Worm (Caenorhabditis elegans) whole organism, young adult: Measurements from ENCODE around the gene srh-187.

ENCODE experiments used
- B0336.3 ChIP-seq: fragments of 200-800 bp; sonication (Bioruptor generic); IDR thresholded peaks from 2 replicates; pipeline ENCODE4 v1.3.6; 2022; ENCODE audit warnings: missing genetic modification characterization, missing compliant biosample characterization
- F52B5.7 ChIP-seq: sonication (generic microtip); optimal IDR thresholded peaks from 2 replicates; lab custom pipeline; 2016; ENCODE audit warnings: mild to moderate bottlenecking, missing genetic modification characterization, missing compliant biosample characterization
- cebp-2 ChIP-seq: fragments of 200-800 bp; sonication (Bioruptor generic); IDR thresholded peaks from 2 replicates; pipeline ENCODE4 v1.3.6; 2022; ENCODE audit warnings: missing genetic modification characterization, missing compliant biosample characterization
- ceh-79 ChIP-seq: sonication (generic microtip); optimal IDR thresholded peaks from 2 replicates; lab custom pipeline; 2017; ENCODE audit warnings: mild to moderate bottlenecking, missing genetic modification characterization, missing compliant biosample characterization
- ceh-91 ChIP-seq: fragments of 200-800 bp; sonication (Bioruptor generic); IDR thresholded peaks from 2 replicates; pipeline ENCODE4 v1.3.6; 2022; ENCODE audit warnings: missing genetic modification reagents, missing genetic modification characterization, missing compliant biosample characterization
- lin-26 ChIP-seq: fragments of 200-800 bp; sonication (Bioruptor generic); IDR thresholded peaks from 2 replicates; pipeline ENCODE4 v1.3.6; 2022; ENCODE audit warnings: missing genetic modification reagents, missing genetic modification characterization, missing compliant biosample characterization
- madf-8 ChIP-seq: fragments of 200-800 bp; sonication (Bioruptor generic); conservative IDR thresholded peaks from 2 replicates; pipeline ENCODE4 v1.3.6; 2022; ENCODE audit warnings: missing genetic modification reagents, missing genetic modification characterization, missing compliant biosample characterization
- nhr-179 ChIP-seq: sonication (generic microtip); optimal IDR thresholded peaks from 2 replicates; lab custom pipeline; 2016; ENCODE audit warnings: mild to moderate bottlenecking, missing genetic modification characterization, missing compliant biosample characterization
- nhr-27 ChIP-seq: fragments of 200-800 bp; sonication (Bioruptor generic); optimal IDR thresholded peaks from 2 replicates; lab custom pipeline; 2018; ENCODE audit warnings: mild to moderate bottlenecking, missing genetic modification characterization, moderate library complexity, missing compliant biosample characterization
- sea-2 ChIP-seq: fragments of 200-800 bp; sonication (Bioruptor generic); IDR thresholded peaks from 2 replicates; pipeline ENCODE4 v1.3.6; 2022; ENCODE audit warnings: missing genetic modification characterization, missing compliant biosample characterization
- snpc-1.3 ChIP-seq: sonication (generic microtip); optimal IDR thresholded peaks from 2 replicates; lab custom pipeline; 2017; ENCODE audit warnings: missing genetic modification characterization, mild to moderate bottlenecking, missing compliant biosample characterization, antibody characterized with exemption, moderate library complexity, missing genotype, missing genetic modification reagents; ENCODE audit not compliant: insufficient read depth
- unc-62 ChIP-seq: fragments of 150-350 bp; optimal IDR thresholded peaks from 2 replicates; lab custom pipeline; 2014; ENCODE audit warnings: missing biosample characterization, missing genetic modification reagents, missing genetic modification characterization
- ztf-6 ChIP-seq: fragments of 200-800 bp; sonication (Bioruptor generic); IDR thresholded peaks from 2 replicates; pipeline ENCODE4 v1.3.6; 2022; ENCODE audit warnings: missing genetic modification reagents, missing genetic modification characterization, missing compliant biosample characterization

DNA sequence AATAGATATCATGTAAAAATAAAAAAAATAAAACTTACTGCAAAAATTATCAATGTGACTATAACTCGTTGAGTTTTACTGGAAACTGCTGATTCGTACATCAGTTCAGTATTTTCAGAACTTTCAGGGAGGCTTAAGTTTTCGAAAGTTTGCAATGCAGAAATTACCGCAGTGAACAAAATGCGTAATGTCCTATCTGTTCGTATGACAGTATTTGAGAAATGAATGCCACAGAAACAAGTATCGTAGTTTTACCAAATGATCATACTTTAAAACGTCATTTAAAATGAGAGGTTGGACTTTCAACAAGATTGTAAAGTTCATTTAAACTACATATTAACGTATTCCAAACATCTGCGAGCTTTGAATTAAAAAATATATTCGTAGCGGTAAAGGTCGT, 17.0 kb upstream of the srh-187 start, which contains the start of gene C03G6.21:
- TF ChIP-seq madf-8 (GFP tag; lab: Robert Waterston, UW) (no peak), B0336.3 (no peak), ceh-79 (tag; lab: Kevin White, UChicago) (no peak), nhr-27 (no peak), lin-26 (GFP tag; lab: Robert Waterston, UW) (no peak), unc-62 (GFP tag; lab: Kevin White, UChicago) (no peak), cebp-2 (no peak), sea-2 (GFP tag; lab: Robert Waterston, UW) (no peak), F52B5.7 (no peak), ceh-91 (GFP tag; lab: Robert Waterston, UW) (no peak), ztf-6 (GFP tag; lab: Robert Waterston, UW) (no peak), snpc-1.3 (no peak), nhr-179 (no peak)
